Fruit fly (Drosophila melanogaster) whole organism, embryonic: ENCODE measurements around the gene al.

ENCODE experiments used
- Awh ChIP-seq: fragments of 200-800 bp; sonication (Bioruptor generic); IDR thresholded peaks from 2 replicates; pipeline ENCODE4, ENCODE4 v1.3.6; 2022; ENCODE audit warnings: missing biosample characterization, missing genetic modification characterization
- C15 ChIP-seq: fragments of 200-800 bp; sonication (Bioruptor generic); IDR thresholded peaks from 3 replicates; pipeline ENCODE4 v1.3.6; 2022; ENCODE audit warnings: missing biosample characterization, missing genetic modification characterization
- CG10654 ChIP-seq: fragments of 200-800 bp; sonication (Bioruptor generic); optimal IDR thresholded peaks from 2 replicates; lab custom pipeline; 2016; ENCODE audit warnings: missing biosample characterization, missing genetic modification characterization
- CG10979 ChIP-seq: fragments of 200-800 bp; sonication (Bioruptor generic); optimal IDR thresholded peaks from 2 replicates; lab custom pipeline; 2018; ENCODE audit warnings: missing biosample characterization, mild to moderate bottlenecking, missing genetic modification characterization, moderate library complexity
- CG11085 ChIP-seq: fragments of 200-800 bp; sonication (Bioruptor generic); IDR thresholded peaks from 2 replicates; pipeline ENCODE4 v1.3.6; 2022; ENCODE audit warnings: missing biosample characterization, missing genetic modification characterization
- CG13296 ChIP-seq: fragments of 200-800 bp; sonication (Bioruptor generic); optimal IDR thresholded peaks from 3 replicates; lab custom pipeline; 2018; ENCODE audit warnings: missing biosample characterization, mild to moderate bottlenecking, missing genetic modification characterization
- CG17612 ChIP-seq: fragments of 200-800 bp; sonication (Bioruptor generic); IDR thresholded peaks from 2 replicates; pipeline ENCODE4 v1.3.6; 2022; ENCODE audit warnings: missing biosample characterization, missing genetic modification characterization
- CG17802 ChIP-seq: fragments of 200-800 bp; sonication (Bioruptor generic); optimal IDR thresholded peaks from 2 replicates; lab custom pipeline; 2018; ENCODE audit warnings: missing biosample characterization, mild to moderate bottlenecking, missing genetic modification characterization, moderate library complexity
- CG18262 ChIP-seq: fragments of 200-800 bp; optimal IDR thresholded peaks from 3 replicates; lab custom pipeline; 2019; ENCODE audit warnings: missing biosample characterization, mild to moderate bottlenecking, missing genetic modification characterization, moderate library complexity
- CG18476 ChIP-seq: fragments of 200-800 bp; sonication (Bioruptor generic); optimal IDR thresholded peaks from 2 replicates; lab custom pipeline; 2016; ENCODE audit warnings: missing biosample characterization, mild to moderate bottlenecking, missing genetic modification characterization
- CG3065 ChIP-seq: fragments of 200-800 bp; sonication (Bioruptor generic); optimal IDR thresholded peaks from 2 replicates; lab custom pipeline; 2016; ENCODE audit warnings: missing biosample characterization, missing genetic modification characterization
- CG4360 ChIP-seq: fragments of 200-800 bp; sonication (Bioruptor generic); IDR thresholded peaks from 2 replicates; pipeline ENCODE4 v1.3.6; 2022; ENCODE audit warnings: missing biosample characterization, missing genetic modification characterization
- CG6689 ChIP-seq: fragments of 200-800 bp; sonication (Bioruptor generic); IDR thresholded peaks from 2 replicates; pipeline ENCODE4 v1.3.6; 2022; ENCODE audit warnings: missing biosample characterization, missing genetic modification characterization
- D19A ChIP-seq: fragments of 200-800 bp; optimal IDR thresholded peaks from 3 replicates; lab custom pipeline; 2019; ENCODE audit warnings: missing biosample characterization, mild to moderate bottlenecking, missing genetic modification characterization, moderate library complexity
- Doc3 ChIP-seq: fragments of 200-800 bp; sonication (Bioruptor generic); IDR thresholded peaks from 3 replicates; pipeline ENCODE4 v1.3.6; 2022; ENCODE audit warnings: missing biosample characterization, missing genetic modification characterization; ENCODE audit not compliant: partially characterized antibody
- Lim3 ChIP-seq: fragments of 200-800 bp; sonication (Bioruptor generic); IDR thresholded peaks from 2 replicates; pipeline ENCODE4 v1.3.6; 2022; ENCODE audit warnings: missing biosample characterization, missing genetic modification characterization
- Mad ChIP-seq: fragments of 200-800 bp; sonication (Bioruptor generic); optimal IDR thresholded peaks from 2 replicates; lab custom pipeline; 2016; ENCODE audit warnings: missing biosample characterization, missing genetic modification characterization
- NC2β ChIP-seq: fragments of 200-800 bp; sonication (Bioruptor generic); optimal IDR thresholded peaks from 2 replicates; lab custom pipeline; 2016; ENCODE audit warnings: missing biosample characterization, missing genetic modification characterization
- Nf-YB ChIP-seq: fragments of 200-800 bp; sonication (Bioruptor generic); optimal IDR thresholded peaks from 3 replicates; lab custom pipeline; 2019; ENCODE audit warnings: missing biosample characterization, mild to moderate bottlenecking, missing genetic modification characterization, moderate library complexity
- Nf-YC ChIP-seq: fragments of 200-800 bp; optimal IDR thresholded peaks from 3 replicates; lab custom pipeline; 2019; ENCODE audit warnings: missing biosample characterization, mild to moderate bottlenecking, missing genetic modification characterization, moderate library complexity
- Optix ChIP-seq: fragments of 200-800 bp; sonication (Bioruptor generic); IDR thresholded peaks from 3 replicates; pipeline ENCODE4 v1.3.6; 2022; ENCODE audit warnings: missing biosample characterization, missing genetic modification characterization
- Rx ChIP-seq: fragments of 200-800 bp; sonication (Bioruptor generic); IDR thresholded peaks from 2 replicates; pipeline ENCODE4 v1.3.6; 2022; ENCODE audit warnings: missing biosample characterization, missing genetic modification characterization
- Trl ChIP-seq, 3 experiments: fragments of >200 bp in 2 of 3; fragments of 200-800 bp in 1 of 3; sonication (Bioruptor generic) in 1 of 3; optimal IDR thresholded peaks; 2 replicates in 1 of 3; 3 replicates in 2 of 3; lab custom pipeline; 2016 to 2017; ENCODE audit warnings: missing biosample characterization in 1 of 3, missing genetic modification characterization in 1 of 3
- Vsx1 ChIP-seq: fragments of 200-800 bp; sonication (Bioruptor generic); optimal IDR thresholded peaks from 2 replicates; lab custom pipeline; 2017; ENCODE audit warnings: missing biosample characterization, mild to moderate bottlenecking, missing genetic modification characterization, missing genetic modification reagents
- bowl ChIP-seq: fragments of 200-800 bp; sonication (Bioruptor generic); IDR thresholded peaks from 2 replicates; pipeline ENCODE4 v1.3.6; 2022; ENCODE audit warnings: missing biosample characterization, missing genetic modification characterization
- bsh ChIP-seq, 2 experiments: fragments of 200-800 bp; sonication (Bioruptor generic); optimal IDR thresholded peaks; 2 replicates each; lab custom pipeline; 2017 to 2018; ENCODE audit warnings: mild to moderate bottlenecking in 2 of 2, missing biosample characterization in 2 of 2, missing genetic modification characterization in 2 of 2, moderate library complexity in 1 of 2
- caup ChIP-seq: fragments of 200-800 bp; sonication (Bioruptor generic); optimal IDR thresholded peaks from 3 replicates; lab custom pipeline; 2017; ENCODE audit warnings: missing biosample characterization, mild to moderate bottlenecking, missing genetic modification characterization, moderate library complexity; ENCODE audit not compliant: severe bottlenecking
- cg ChIP-seq: fragments of 200-800 bp; sonication (Bioruptor generic); optimal IDR thresholded peaks from 3 replicates; lab custom pipeline; 2019; ENCODE audit warnings: missing biosample characterization, mild to moderate bottlenecking, missing genetic modification characterization, moderate library complexity
- corto ChIP-seq: fragments of 200-800 bp; sonication (Bioruptor generic); optimal IDR thresholded peaks from 2 replicates; lab custom pipeline; 2016; ENCODE audit warnings: missing biosample characterization, mild to moderate bottlenecking, missing genetic modification characterization, moderate library complexity
- cwo ChIP-seq: fragments of 200-800 bp; sonication (Bioruptor generic); optimal IDR thresholded peaks from 3 replicates; lab custom pipeline; 2017; ENCODE audit warnings: missing biosample characterization, missing genetic modification characterization, mild to moderate bottlenecking, moderate library complexity, missing genetic modification reagents
- dimm ChIP-seq: fragments of 200-800 bp; sonication (Bioruptor generic); IDR thresholded peaks from 2 replicates; pipeline ENCODE4 v1.3.6; 2022; ENCODE audit warnings: missing biosample characterization, missing genetic modification characterization
- exex ChIP-seq: fragments of 200-800 bp; sonication (Bioruptor generic); optimal IDR thresholded peaks from 4 replicates; lab custom pipeline; 2018; ENCODE audit warnings: missing biosample characterization, mild to moderate bottlenecking, missing genetic modification characterization, moderate library complexity
- gem ChIP-seq: fragments of 200-800 bp; sonication (Bioruptor generic); optimal IDR thresholded peaks from 2 replicates; lab custom pipeline; 2019; ENCODE audit warnings: missing biosample characterization, mild to moderate bottlenecking, missing genetic modification characterization, moderate library complexity
- grau ChIP-seq: fragments of 200-800 bp; optimal IDR thresholded peaks from 3 replicates; lab custom pipeline; 2019; ENCODE audit warnings: missing biosample characterization, mild to moderate bottlenecking, missing genetic modification characterization, moderate library complexity
- jumu ChIP-seq: fragments of 200-800 bp; sonication (Bioruptor generic); optimal IDR thresholded peaks from 3 replicates; lab custom pipeline; 2016; ENCODE audit warnings: missing biosample characterization, missing genetic modification characterization
- kah ChIP-seq: fragments of 200-800 bp; sonication (Bioruptor generic); optimal IDR thresholded peaks from 2 replicates; lab custom pipeline; 2018; ENCODE audit warnings: missing biosample characterization, mild to moderate bottlenecking, missing genetic modification characterization
- lola ChIP-seq, 3 experiments: fragments of >200 bp in 2 of 3; fragments of 200-800 bp in 1 of 3; sonication (Bioruptor generic) in 1 of 3; optimal IDR thresholded peaks; 2 replicates each; lab custom pipeline; 2017 to 2019; ENCODE audit warnings: missing biosample characterization in 3 of 3, missing genetic modification characterization in 3 of 3, mild to moderate bottlenecking in 1 of 3, moderate library complexity in 1 of 3
- nmo ChIP-seq: fragments of 200-800 bp; sonication (Bioruptor generic); optimal IDR thresholded peaks from 2 replicates; lab custom pipeline; 2018; ENCODE audit warnings: missing biosample characterization, mild to moderate bottlenecking, missing genetic modification characterization, moderate library complexity
- odd ChIP-seq: fragments of 200-800 bp; sonication (Bioruptor generic); optimal IDR thresholded peaks from 2 replicates; lab custom pipeline; 2017; ENCODE audit warnings: missing biosample characterization, mild to moderate bottlenecking, missing genetic modification characterization
- pfk ChIP-seq: fragments of 200-800 bp; sonication (Bioruptor generic); optimal IDR thresholded peaks from 2 replicates; lab custom pipeline; 2018; ENCODE audit warnings: missing biosample characterization, mild to moderate bottlenecking, missing genetic modification characterization, moderate library complexity
- sens ChIP-seq: fragments of 200-800 bp; sonication (Bioruptor generic); peaks from one replicate; lab custom pipeline; 2016; ENCODE audit warnings: missing biosample characterization, missing genetic modification characterization
- sr ChIP-seq: fragments of 200-800 bp; sonication (Bioruptor generic); IDR thresholded peaks from 3 replicates; pipeline ENCODE4 v1.3.6; 2022; ENCODE audit warnings: missing biosample characterization, missing genetic modification characterization
- twi ChIP-seq: fragments of 200-800 bp; optimal IDR thresholded peaks from 2 replicates; lab custom pipeline; 2019; ENCODE audit warnings: missing biosample characterization, mild to moderate bottlenecking, missing genetic modification characterization, moderate library complexity
- vvl ChIP-seq: fragments of 200-800 bp; sonication (Bioruptor generic); IDR thresholded peaks from 2 replicates; pipeline ENCODE4 v1.3.6; 2022; ENCODE audit warnings: missing biosample characterization, missing genetic modification characterization

The al gene

DNA sequence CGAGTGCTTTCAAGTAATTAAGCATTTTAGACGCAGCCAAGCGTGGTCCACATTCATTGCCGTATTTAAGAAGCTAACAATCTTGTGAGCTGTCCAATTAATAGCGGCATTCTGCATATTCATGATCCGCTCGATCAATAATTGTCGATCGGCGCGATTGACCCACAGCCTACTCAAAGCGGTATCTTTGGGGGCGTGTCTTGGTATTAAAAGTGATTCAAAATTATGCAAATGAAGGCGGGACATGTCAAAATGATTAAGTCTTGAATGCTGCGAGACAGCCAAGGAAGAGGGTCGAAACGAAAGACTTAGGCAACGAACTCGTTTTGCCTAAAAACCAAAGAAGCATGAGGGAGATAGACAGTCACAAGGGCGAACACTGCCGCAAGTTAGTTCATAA lies 11.0 kb upstream of the al start:
- peak; percentile 72 for TF ChIP-seq vvl
- no peak for TF ChIP-seq CG3065 (GFP tag; lab: Kevin White, UChicago)
- peak; percentile 62 for TF ChIP-seq Awh
- no peak for TF ChIP-seq exex (tag; lab: Kevin White, UChicago)

DNA sequence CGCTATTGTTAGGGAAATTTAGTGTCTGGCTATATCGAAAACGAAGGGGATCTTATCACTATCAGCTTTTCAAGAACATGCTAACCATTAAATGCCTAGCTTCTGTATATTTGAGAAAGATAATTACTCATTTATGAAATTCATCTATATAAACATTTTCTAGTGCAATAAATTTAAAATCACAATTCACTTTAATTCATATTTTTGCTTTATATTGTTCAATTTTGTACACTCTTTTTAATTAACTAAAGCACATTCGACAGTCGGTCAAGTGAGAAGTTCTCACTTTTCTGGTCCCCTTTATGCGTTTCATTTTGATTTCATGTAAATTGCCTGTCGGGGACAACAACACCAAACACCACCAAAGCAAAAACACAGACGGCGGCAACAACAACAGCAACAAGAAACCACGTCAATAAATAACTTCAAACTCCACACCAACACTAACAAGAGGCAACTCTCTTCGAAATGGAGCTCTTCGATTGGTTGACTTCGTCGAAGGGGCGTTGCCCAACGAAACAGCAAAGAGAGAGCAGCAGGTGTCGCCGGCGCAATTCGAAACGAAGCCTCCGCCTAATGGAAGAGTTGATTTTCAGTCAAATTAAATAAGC lies 9.4 kb upstream of the al start:
- TF ChIP-seq odd (GFP tag; lab: Kevin White, UChicago) (no peak), Nf-YC (tag; lab: Kevin White, UChicago) (peak; percentile 96), bowl (no peak), CG18476 (no peak), bsh (GFP tag; optimal IDR thresholded peaks at IDR 0.05; lab: Kevin White, UChicago) (peak in 1 of 2 experiments; percentile 4), CG4360 (peak; percentile 93), Trl (optimal IDR thresholded peaks at IDR 0.05; lab: Kevin White, UChicago) (peak; percentile 14 to 28), Trl (GFP tag; optimal IDR thresholded peaks at IDR 0.05; lab: Kevin White, UChicago) (no peak), CG11085 (GFP tag; lab: Robert Waterston, UW) (no peak), Optix (no peak), sens (GFP tag; lab: Kevin White, UChicago) (peak; percentile 72), nmo (peak; percentile 10), CG18262 (tag; lab: Kevin White, UChicago) (peak; percentile 13), lola (GFP tag; optimal IDR thresholded peaks at IDR 0.05; lab: Kevin White, UChicago) (peak in 1 of 3 experiments; percentile 1), Vsx1 (GFP tag; lab: Kevin White, UChicago) (peak; percentile 5), D19A (peak; percentile 88), CG10654 (GFP tag; lab: Kevin White, UChicago) (no peak), CG17802 (tag; lab: Kevin White, UChicago) (no peak), gem (tag; lab: Kevin White, UChicago) (peak; percentile 26), Doc3 (GFP tag; lab: Robert Waterston, UW) (no peak), cg (peak; percentile 69), CG10979 (tag; lab: Kevin White, UChicago) (peak; percentile 28), vvl (peak; percentile 56; the same call in 1 of the 2 replicates), Nf-YB (GFP tag; lab: Kevin White, UChicago) (peak; percentile 96)

DNA sequence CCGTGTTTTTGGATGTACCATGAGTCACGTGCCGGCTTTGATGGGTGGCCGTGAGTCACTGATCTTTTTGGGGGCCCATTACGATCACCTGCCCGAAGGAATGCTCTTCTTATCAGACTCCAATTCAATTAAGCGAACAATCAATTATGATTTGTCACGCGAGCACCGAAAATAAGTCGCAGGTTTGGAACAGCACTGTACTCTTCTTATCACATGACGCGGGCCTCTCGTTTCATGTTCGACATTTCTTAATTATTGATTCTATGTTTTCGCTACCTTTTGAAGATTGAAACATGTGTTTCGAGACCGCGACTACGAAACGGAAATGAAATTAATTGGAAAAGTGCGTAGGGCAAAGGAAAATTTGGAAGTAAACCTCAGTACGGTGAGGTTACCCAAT lies 8.1 kb upstream of the al start:
- peak; percentile 0 for TF ChIP-seq cwo (GFP tag; lab: Kevin White, UChicago)
- no peak for TF ChIP-seq CG13296 (GFP tag; lab: Kevin White, UChicago)
- TF ChIP-seq C15: no peak
- TF ChIP-seq jumu (GFP tag; lab: Kevin White, UChicago): no peak
- no peak for TF ChIP-seq dimm (GFP tag; lab: Robert Waterston, UW)
- no peak for TF ChIP-seq NC2β (GFP tag; lab: Kevin White, UChicago)
- TF ChIP-seq pfk: no peak
- no peak for TF ChIP-seq CG17612 (GFP tag; lab: Robert Waterston, UW)
- no peak for TF ChIP-seq Mad (GFP tag; lab: Kevin White, UChicago)
- no peak for TF ChIP-seq corto (GFP tag; lab: Kevin White, UChicago)
- no peak for TF ChIP-seq kah (GFP tag; lab: Kevin White, UChicago)
- TF ChIP-seq Rx (GFP tag; lab: Robert Waterston, UW): no peak
- TF ChIP-seq exex (tag; lab: Kevin White, UChicago): peak; percentile 51
- TF ChIP-seq grau (tag; lab: Kevin White, UChicago): no peak
- no peak; the same call in 1 of the 2 replicates for TF ChIP-seq Lim3 (GFP tag; lab: Robert Waterston, UW)
- no peak for TF ChIP-seq CG6689 (GFP tag; lab: Robert Waterston, UW)
- TF ChIP-seq caup (GFP tag; lab: Kevin White, UChicago): peak; percentile 63
- no peak for TF ChIP-seq sr
- no peak for TF ChIP-seq twi
- TF ChIP-seq, all 482 proteins: peak for 3
